Fruit fly (Drosophila melanogaster) whole organism, embryonic: ENCODE results near the gene ida.
A peak's percentile ranks its signal among the peaks of the same experiment; 100 is the strongest.

ENCODE experiments used
- Awh ChIP-seq: fragments of 200-800 bp; sonication (Bioruptor generic); IDR thresholded peaks from 2 replicates; pipeline ENCODE4, ENCODE4 v1.3.6; 2022; ENCODE audit warnings: missing biosample characterization, missing genetic modification characterization
- CG10979 ChIP-seq: fragments of 200-800 bp; sonication (Bioruptor generic); optimal IDR thresholded peaks from 2 replicates; lab custom pipeline; 2018; ENCODE audit warnings: missing biosample characterization, mild to moderate bottlenecking, missing genetic modification characterization, moderate library complexity
- CG11504 ChIP-seq: fragments of 200-800 bp; sonication (Bioruptor generic); optimal IDR thresholded peaks from 3 replicates; lab custom pipeline; 2019; ENCODE audit warnings: missing biosample characterization, mild to moderate bottlenecking, missing genetic modification characterization, moderate library complexity
- CG1233 ChIP-seq: fragments of 200-800 bp; sonication (Bioruptor generic); optimal IDR thresholded peaks from 4 replicates; lab custom pipeline; 2018; ENCODE audit warnings: missing biosample characterization, mild to moderate bottlenecking, missing genetic modification characterization
- CG12942 ChIP-seq: fragments of 200-800 bp; sonication (Bioruptor generic); optimal IDR thresholded peaks from 3 replicates; lab custom pipeline; 2016; ENCODE audit warnings: missing biosample characterization, missing genetic modification characterization
- CG13624 ChIP-seq: fragments of 200-800 bp; sonication (Bioruptor generic); optimal IDR thresholded peaks from 2 replicates; lab custom pipeline; 2016; ENCODE audit warnings: missing biosample characterization, missing genetic modification characterization
- CG1602 ChIP-seq: fragments of 200-800 bp; sonication (Bioruptor generic); optimal IDR thresholded peaks from 3 replicates; lab custom pipeline; 2016; ENCODE audit warnings: missing biosample characterization, missing genetic modification characterization
- CG1603 ChIP-seq: fragments of 200-800 bp; sonication (Bioruptor generic); optimal IDR thresholded peaks from 2 replicates; lab custom pipeline; 2019; ENCODE audit warnings: missing biosample characterization, mild to moderate bottlenecking, missing genetic modification characterization, moderate library complexity
- CG1832 ChIP-seq: fragments of 200-800 bp; sonication (Bioruptor generic); optimal IDR thresholded peaks from 2 replicates; lab custom pipeline; 2017; ENCODE audit warnings: missing biosample characterization, mild to moderate bottlenecking, missing genetic modification characterization, inconsistent platforms
- CG2202 ChIP-seq: fragments of 200-800 bp; sonication (Bioruptor generic); optimal IDR thresholded peaks from 2 replicates; lab custom pipeline; 2018; ENCODE audit warnings: missing biosample characterization, mild to moderate bottlenecking, missing genetic modification characterization
- CG30431 ChIP-seq: fragments of 200-800 bp; sonication (Bioruptor generic); optimal IDR thresholded peaks from 2 replicates; lab custom pipeline; 2017; ENCODE audit warnings: missing biosample characterization, missing genetic modification characterization
- CG32532 ChIP-seq: fragments of 200-800 bp; sonication (Bioruptor generic); IDR thresholded peaks from 2 replicates; pipeline ENCODE4 v1.3.6; 2022; ENCODE audit warnings: missing biosample characterization, missing genetic modification characterization
- CG34224 ChIP-seq: fragments of 200-800 bp; sonication (Bioruptor generic); IDR thresholded peaks from 3 replicates; pipeline ENCODE4 v1.3.6; 2022; ENCODE audit warnings: missing biosample characterization, missing genetic modification characterization; ENCODE audit not compliant: partially characterized antibody
- CG4730 ChIP-seq: fragments of 200-800 bp; sonication (Bioruptor generic); IDR thresholded peaks from 2 replicates; pipeline ENCODE4 v1.3.6; 2022; ENCODE audit warnings: missing biosample characterization, missing genetic modification characterization
- CG6791 ChIP-seq: fragments of 200-800 bp; sonication (Bioruptor generic); IDR thresholded peaks from 3 replicates; pipeline ENCODE4 v1.3.6; 2022; ENCODE audit warnings: missing biosample characterization, missing genetic modification characterization; ENCODE audit not compliant: partially characterized antibody
- CG8478 ChIP-seq: fragments of >200 bp; optimal IDR thresholded peaks from 2 replicates; lab custom pipeline; 2018
- CG9609 ChIP-seq: fragments of 200-800 bp; sonication (Bioruptor generic); optimal IDR thresholded peaks from 3 replicates; lab custom pipeline; 2016; ENCODE audit warnings: missing biosample characterization, missing genetic modification characterization
- Dbx ChIP-seq: fragments of 200-800 bp; sonication (Bioruptor generic); IDR thresholded peaks from 3 replicates; pipeline ENCODE4 v1.3.6; 2022; ENCODE audit warnings: missing biosample characterization, missing genetic modification characterization
- Deaf1 ChIP-seq: fragments of 200-800 bp; optimal IDR thresholded peaks from 3 replicates; lab custom pipeline; 2019; ENCODE audit warnings: missing biosample characterization, mild to moderate bottlenecking, missing genetic modification characterization, moderate library complexity
- Dfd ChIP-seq, 2 experiments: fragments of >200 bp; optimal IDR thresholded peaks; 2 replicates each; lab custom pipeline; 2017; ENCODE audit warnings: missing biosample characterization in 2 of 2, missing genetic modification characterization in 2 of 2
- Ets65A ChIP-seq: fragments of 200-800 bp; sonication (Bioruptor generic); peaks from one replicate; lab custom pipeline; 2016; ENCODE audit warnings: missing biosample characterization, missing genetic modification characterization
- GATAe ChIP-seq: fragments of 200-800 bp; sonication (Bioruptor generic); conservative IDR thresholded peaks from 2 replicates; pipeline ENCODE4 v1.3.6; 2022; ENCODE audit warnings: missing biosample characterization, missing genetic modification characterization
- HHEX ChIP-seq: fragments of 200-800 bp; sonication (Bioruptor generic); optimal IDR thresholded peaks from 3 replicates; lab custom pipeline; 2017; ENCODE audit warnings: missing biosample characterization, mild to moderate bottlenecking, missing genetic modification characterization, missing genetic modification reagents
- HmgD ChIP-seq: fragments of 200-800 bp; sonication (Bioruptor generic); optimal IDR thresholded peaks from 3 replicates; lab custom pipeline; 2016; ENCODE audit warnings: missing biosample characterization, missing genetic modification characterization
- Hmx ChIP-seq: fragments of 200-800 bp; sonication (Bioruptor generic); optimal IDR thresholded peaks from 2 replicates; lab custom pipeline; 2016; ENCODE audit warnings: missing biosample characterization, missing genetic modification characterization
- Lpt ChIP-seq: fragments of >200 bp; optimal IDR thresholded peaks from 2 replicates; lab custom pipeline; 2018; ENCODE audit warnings: missing biosample characterization, missing genetic modification characterization
- Mad ChIP-seq: fragments of 200-800 bp; sonication (Bioruptor generic); optimal IDR thresholded peaks from 2 replicates; lab custom pipeline; 2016; ENCODE audit warnings: missing biosample characterization, missing genetic modification characterization
- Med ChIP-seq: fragments of 200-800 bp; sonication (Bioruptor generic); peaks from one replicate; lab custom pipeline; 2016; ENCODE audit warnings: missing biosample characterization, missing genetic modification characterization, mild to moderate bottlenecking, inconsistent platforms, moderate library complexity
- Meics ChIP-seq: fragments of 200-800 bp; sonication (Bioruptor generic); optimal IDR thresholded peaks from 2 replicates; lab custom pipeline; 2017; ENCODE audit warnings: missing biosample characterization, mild to moderate bottlenecking, missing genetic modification characterization
- NK7.1 ChIP-seq: fragments of 200-800 bp; sonication (Bioruptor generic); optimal IDR thresholded peaks from 3 replicates; lab custom pipeline; 2016; ENCODE audit warnings: missing biosample characterization, missing genetic modification characterization
- Rfx ChIP-seq: fragments of 200-800 bp; sonication (Bioruptor generic); IDR thresholded peaks from 2 replicates; pipeline ENCODE4 v1.3.6; 2022; ENCODE audit warnings: missing biosample characterization, missing genetic modification characterization
- Sry-β ChIP-seq: fragments of 200-800 bp; sonication (Bioruptor generic); optimal IDR thresholded peaks from 2 replicates; lab custom pipeline; 2018; ENCODE audit warnings: missing biosample characterization, mild to moderate bottlenecking, missing genetic modification characterization, moderate library complexity
- Xbp1 ChIP-seq: fragments of 200-800 bp; sonication (Bioruptor generic); optimal IDR thresholded peaks from 3 replicates; lab custom pipeline; 2016; ENCODE audit warnings: missing biosample characterization, mild to moderate bottlenecking, missing genetic modification characterization
- bigmax ChIP-seq: fragments of 200-800 bp; sonication (Bioruptor generic); optimal IDR thresholded peaks from 2 replicates; lab custom pipeline; 2018; ENCODE audit warnings: missing biosample characterization, mild to moderate bottlenecking, missing genetic modification characterization
- chinmo ChIP-seq: fragments of 200-800 bp; sonication (Bioruptor generic); IDR thresholded peaks from 4 replicates; pipeline ENCODE4 v1.3.6; 2022; ENCODE audit warnings: missing biosample characterization, missing genetic modification characterization; ENCODE audit not compliant: partially characterized antibody
- chm ChIP-seq: fragments of 200-800 bp; sonication (Bioruptor generic); IDR thresholded peaks from 2 replicates; pipeline ENCODE4 v1.3.6; 2022; ENCODE audit warnings: missing biosample characterization, missing genetic modification characterization
- danr ChIP-seq: fragments of 200-800 bp; sonication (Bioruptor generic); IDR thresholded peaks from 2 replicates; pipeline ENCODE4 v1.3.6; 2022; ENCODE audit warnings: missing biosample characterization, missing genetic modification characterization
- fd64A ChIP-seq: fragments of 200-800 bp; sonication (Bioruptor generic); optimal IDR thresholded peaks from 3 replicates; lab custom pipeline; 2018; ENCODE audit warnings: missing biosample characterization, mild to moderate bottlenecking, missing genetic modification characterization
- ftz-f1 ChIP-seq: fragments of 200-800 bp; sonication (Bioruptor generic); optimal IDR thresholded peaks from 2 replicates; lab custom pipeline; 2016; ENCODE audit warnings: missing biosample characterization, missing genetic modification characterization
- ind ChIP-seq: fragments of 200-800 bp; sonication (Bioruptor generic); optimal IDR thresholded peaks from 3 replicates; lab custom pipeline; 2016; ENCODE audit warnings: missing biosample characterization, missing genetic modification characterization
- lola ChIP-seq, 3 experiments: fragments of >200 bp in 2 of 3; fragments of 200-800 bp in 1 of 3; sonication (Bioruptor generic) in 1 of 3; optimal IDR thresholded peaks; 2 replicates each; lab custom pipeline; 2017 to 2019; ENCODE audit warnings: missing biosample characterization in 3 of 3, missing genetic modification characterization in 3 of 3, mild to moderate bottlenecking in 1 of 3, moderate library complexity in 1 of 3
- peb ChIP-seq: fragments of 200-800 bp; sonication (Bioruptor generic); IDR thresholded peaks from 2 replicates; pipeline ENCODE4 v1.3.6; 2022; ENCODE audit warnings: missing biosample characterization, missing genetic modification characterization
- sens ChIP-seq: fragments of 200-800 bp; sonication (Bioruptor generic); peaks from one replicate; lab custom pipeline; 2016; ENCODE audit warnings: missing biosample characterization, missing genetic modification characterization
- sisA ChIP-seq: fragments of 200-800 bp; sonication (Bioruptor generic); IDR thresholded peaks from 2 replicates; pipeline ENCODE4 v1.3.6; 2022; ENCODE audit warnings: missing biosample characterization, missing genetic modification characterization
- slou ChIP-seq: fragments of 200-800 bp; sonication (Bioruptor generic); optimal IDR thresholded peaks from 3 replicates; lab custom pipeline; 2016; ENCODE audit warnings: missing biosample characterization, missing genetic modification characterization
- so ChIP-seq: fragments of 200-800 bp; sonication (Bioruptor generic); IDR thresholded peaks from 3 replicates; pipeline ENCODE4 v1.3.6; 2022; ENCODE audit warnings: missing biosample characterization, missing genetic modification characterization
- sr ChIP-seq: fragments of 200-800 bp; sonication (Bioruptor generic); IDR thresholded peaks from 3 replicates; pipeline ENCODE4 v1.3.6; 2022; ENCODE audit warnings: missing biosample characterization, missing genetic modification characterization
- vfl ChIP-seq: fragments of 200-800 bp; sonication (Bioruptor generic); optimal IDR thresholded peaks from 2 replicates; lab custom pipeline; 2016; ENCODE audit warnings: missing biosample characterization, missing genetic modification characterization

Gene ida

dm6 chr3L:3865290-3865891, 39.8 kb upstream of the ida start:
- TF ChIP-seq CG11504 (tag; lab: Kevin White, UChicago) = peak; percentile 17
- TF ChIP-seq CG6791 (GFP tag; lab: Robert Waterston, UW) = no peak
- no peak for TF ChIP-seq peb (GFP tag; lab: Robert Waterston, UW)
- TF ChIP-seq Awh (GFP tag; lab: Robert Waterston, UW) = peak; percentile 50; the same call in 1 of the 2 replicates
- TF ChIP-seq, all 482 proteins: peak for 2

dm6 chr3L:3866429-3866828, 38.7 kb upstream of the ida start:
- TF ChIP-seq Med (GFP tag; lab: Kevin White, UChicago) = peak; percentile 1
- 0 out of 4 replicates have a peak, but pooled peaks have one; percentile 12 for TF ChIP-seq chinmo
- TF ChIP-seq Ets65A (GFP tag; lab: Kevin White, UChicago) = peak; percentile 73
- peak; percentile 89 for TF ChIP-seq CG11504 (tag; lab: Kevin White, UChicago)
- peak in 1 of 2 experiments; percentile 36 for TF ChIP-seq Dfd (GFP tag; optimal IDR thresholded peaks at IDR 0.05; lab: Kevin White, UChicago)
- TF ChIP-seq CG34224 = no peak
- peak; percentile 3 for TF ChIP-seq sens
- TF ChIP-seq CG1832 (GFP tag; lab: Kevin White, UChicago) = no peak

dm6 chr3L:3868014-3868413, 37.1 kb upstream of the ida start:
- TF ChIP-seq fd64A (GFP tag; lab: Kevin White, UChicago) (no peak), Mad (no peak), Meics (GFP tag; lab: Kevin White, UChicago) (no peak), GATAe (GFP tag; lab: Robert Waterston, UW) (no peak), CG8478 (lab: Kevin White, UChicago) (no peak), CG1602 (peak; percentile 20), Sry-β (GFP tag; lab: Kevin White, UChicago) (no peak), Xbp1 (GFP tag; lab: Kevin White, UChicago) (no peak), danr (GFP tag; lab: Robert Waterston, UW) (no peak), sisA (GFP tag; lab: Robert Waterston, UW) (peak; percentile 44), CG2202 (peak; percentile 23), CG30431 (no peak), Dbx (GFP tag; lab: Robert Waterston, UW) (no peak), HHEX (no peak), ftz-f1 (no peak), chinmo (no peak), chm (no peak), CG10979 (tag; lab: Kevin White, UChicago) (peak; percentile 24), CG34224 (no peak), CG4730 (no peak), CG1233 (GFP tag; lab: Kevin White, UChicago) (no peak), bigmax (no peak), Hmx (GFP tag; lab: Kevin White, UChicago) (no peak), CG9609 (no peak), lola (GFP tag; optimal IDR thresholded peaks at IDR 0.05; lab: Kevin White, UChicago) (peak in 1 of 3 experiments; percentile 60), CG32532 (no peak), so (0 out of 3 replicates have a peak, but pooled peaks have one; percentile 36), HmgD (GFP tag; lab: Kevin White, UChicago) (no peak), slou (GFP tag; lab: Kevin White, UChicago) (no peak), Rfx (GFP tag; lab: Robert Waterston, UW) (no peak), vfl (no peak), NK7.1 (GFP tag; lab: Kevin White, UChicago) (no peak), Lpt (GFP tag; lab: Kevin White, UChicago) (no peak), CG13624 (GFP tag; lab: Kevin White, UChicago) (no peak), CG12942 (GFP tag; lab: Kevin White, UChicago) (no peak), Deaf1 (no peak), ind (no peak), sr (no peak), CG1603 (tag; lab: Kevin White, UChicago) (peak; percentile 50)
